Worm (Caenorhabditis elegans): Measurements from ENCODE around the gene T27D12.1.

The T27D12.1 gene

DNA sequence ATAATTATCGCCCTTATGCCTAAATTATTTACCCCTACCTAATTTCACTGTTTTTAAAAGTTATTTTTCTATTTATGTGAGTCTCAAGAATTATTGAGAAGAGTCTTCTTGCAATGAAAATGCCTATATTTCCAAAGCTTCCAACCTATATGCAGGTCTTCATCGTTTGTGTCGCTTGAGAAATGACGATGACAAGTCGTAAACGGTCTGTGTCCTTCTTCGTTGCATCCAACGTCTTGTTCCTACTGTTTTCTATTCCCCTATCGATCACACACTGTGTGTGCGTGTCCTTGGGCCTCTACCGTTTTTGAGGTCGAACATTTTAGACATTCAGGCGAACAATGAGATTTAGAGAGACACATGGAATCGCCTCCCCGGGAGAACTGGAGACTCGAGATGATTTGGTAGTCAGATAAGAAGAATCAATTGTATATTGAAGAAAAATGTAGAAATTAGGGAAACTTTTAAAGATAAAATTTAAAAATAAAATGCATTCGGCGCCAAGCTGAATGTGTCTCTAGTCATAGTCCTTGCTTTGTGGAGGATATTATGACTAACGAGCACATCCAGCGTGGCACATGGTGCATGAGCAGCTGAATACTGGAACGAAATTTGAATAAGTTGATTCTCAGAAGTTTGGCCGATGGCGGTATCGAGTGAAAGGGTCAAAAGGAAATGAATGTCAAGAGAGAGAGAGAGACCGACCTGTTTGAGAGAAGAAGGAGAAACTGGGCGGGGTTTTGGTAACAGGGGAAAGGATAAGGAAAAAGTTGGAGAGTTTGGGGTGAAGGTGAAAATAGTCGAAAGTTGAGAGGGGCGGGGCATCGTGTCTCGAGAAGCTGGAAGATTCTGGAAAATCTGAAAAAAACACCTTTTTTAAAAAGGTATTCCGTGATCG, 38.3 kb downstream of the T27D12.1 start (continued):
- TF ChIP-seq ztf-22 (GFP tag; optimal IDR thresholded peaks at IDR 0.05) (no peak), hrde-1 (tag; optimal IDR thresholded peaks at IDR 0.05; ENCODE audit: borderline replicate concordance) (peak; percentile 97), lag-1 (GFP tag; IDR thresholded peaks at IDR 0.05) (no peak), lin-54 (GFP tag; optimal IDR thresholded peaks at IDR 0.05) (peak; percentile 50), F52B5.7 (tag; optimal IDR thresholded peaks at IDR 0.05) (peak; percentile 88), ceh-40 (GFP tag; IDR thresholded peaks at IDR 0.05) (peak; percentile 27; the same call in 1 of the 2 replicates), ceh-27 (GFP tag; optimal IDR thresholded peaks at IDR 0.05) (no peak), rcor-1 (GFP tag; IDR thresholded peaks at IDR 0.05) (peak; percentile 74), hmg-1.2 (GFP tag; IDR thresholded peaks at IDR 0.05) (peak; percentile 42; the same call in 1 of the 2 replicates), die-1 (tag; optimal IDR thresholded peaks at IDR 0.05) (peak; percentile 50), F55B11.4 (tag; optimal IDR thresholded peaks at IDR 0.05; ENCODE audit: borderline replicate concordance, insufficient read depth) (no peak), madf-10 (tag; optimal IDR thresholded peaks at IDR 0.05) (no peak), ceh-58 (GFP tag; IDR thresholded peaks at IDR 0.05) (0 out of 2 replicates have a peak, but pooled peaks have one; percentile 33), tlf-1 (GFP tag; optimal IDR thresholded peaks at IDR 0.05) (peak; percentile 74), Y53F4B.3 (GFP tag; IDR thresholded peaks at IDR 0.05) (no peak), athp-1 (tag; optimal IDR thresholded peaks at IDR 0.05) (peak; percentile 86), sdz-38 (tag; optimal IDR thresholded peaks at IDR 0.05) (no peak), tbp1 (GFP tag; optimal IDR thresholded peaks at IDR 0.05) (peak; percentile 50), F10E7.11 (tag; optimal IDR thresholded peaks at IDR 0.05) (peak; percentile 80), ztf-28 (GFP tag; IDR thresholded peaks at IDR 0.05) (no peak), ztf-3 (GFP tag; optimal IDR thresholded peaks at IDR 0.05) (no peak), C17E4.6 (GFP tag; IDR thresholded peaks at IDR 0.05) (peak; percentile 77), efl-1 (GFP tag; optimal IDR thresholded peaks at IDR 0.05) (peak; percentile 44), T26A5.8 (tag; optimal IDR thresholded peaks at IDR 0.05) (peak; percentile 75), nfyb-1 (GFP tag; IDR thresholded peaks at IDR 0.05) (peak; percentile 85), pbrm-1 (GFP tag; IDR thresholded peaks at IDR 0.05) (peak; percentile 55; the same call in 1 of the 2 replicates), let-526 (GFP tag; IDR thresholded peaks at IDR 0.05) (no peak), ztf-26 (tag; optimal IDR thresholded peaks at IDR 0.05) (no peak), dox-1 (GFP tag; IDR thresholded peaks at IDR 0.05) (peak; percentile 39; the same call in 1 of the 2 replicates), nhr-27 (tag; optimal IDR thresholded peaks at IDR 0.05) (peak; percentile 65), lsy-27 (tag; optimal IDR thresholded peaks at IDR 0.05; ENCODE audit: borderline replicate concordance, insufficient read depth) (no peak), rpc-1 (optimal IDR thresholded peaks at IDR 0.05) (no peak), rpc-1 (tag; optimal IDR thresholded peaks at IDR 0.05) (peak; percentile 8), madf-8 (GFP tag; conservative IDR thresholded peaks at IDR 0.05) (peak; percentile 42; the same call in 1 of the 2 replicates), attf-6 (GFP tag; IDR thresholded peaks at IDR 0.05) (peak; percentile 61; the same call in 1 of the 2 replicates), snpc-3.4 (tag; optimal IDR thresholded peaks at IDR 0.05) (peak; percentile 79), ceh-100 (GFP tag; IDR thresholded peaks at IDR 0.05) (peak; percentile 70), aptf-3 (GFP tag; IDR thresholded peaks at IDR 0.05) (0 out of 2 replicates have a peak, but pooled peaks have one; percentile 86), Y95B8A.8 (GFP tag; IDR thresholded peaks at IDR 0.05) (peak; percentile 93), rec-8 (tag; optimal IDR thresholded peaks at IDR 0.05) (peak in 1 of 2 experiments; percentile 53), lin-26 (GFP tag; IDR thresholded peaks at IDR 0.05) (peak; percentile 80), ceh-91 (GFP tag; IDR thresholded peaks at IDR 0.05) (0 out of 2 replicates have a peak, but pooled peaks have one; percentile 36), Y53G8AR.9 (GFP tag; conservative IDR thresholded peaks at IDR 0.05) (peak; percentile 89), Y56A3A.18 (GFP tag; IDR thresholded peaks at IDR 0.05) (0 out of 2 replicates have a peak, but pooled peaks have one; percentile 44), hlh-12 (tag; optimal IDR thresholded peaks at IDR 0.05) (peak; percentile 19), nhr-90 (tag; optimal IDR thresholded peaks at IDR 0.05) (peak; percentile 23)
